Worm (Caenorhabditis elegans) whole organism, L3 larva: Measurements from ENCODE around the gene copb-1.

ENCODE experiments used
- R02D3.7 ChIP-seq: fragments of 150-350 bp; optimal IDR thresholded peaks from 2 replicates; lab custom pipeline; 2014; ENCODE audit warnings: missing biosample characterization, missing genetic modification characterization
- ZK546.5 ChIP-seq: sonication (generic microtip); optimal IDR thresholded peaks from 2 replicates; lab custom pipeline; 2017; ENCODE audit warnings: missing biosample characterization, missing genetic modification characterization
- ama-1 ChIP-seq: fragments of 150-350 bp; optimal IDR thresholded peaks from 2 replicates; lab custom pipeline; 2018
- daf-12 ChIP-seq: fragments of 150-350 bp; optimal IDR thresholded peaks from 2 replicates; lab custom pipeline; 2014; ENCODE audit warnings: missing biosample characterization, missing genetic modification reagents, missing genetic modification characterization
- jun-1 ChIP-seq: fragments of 150-350 bp; optimal IDR thresholded peaks from 2 replicates; lab custom pipeline; 2014; ENCODE audit warnings: missing biosample characterization, missing genetic modification reagents, missing genetic modification characterization
- nhr-11 ChIP-seq: fragments of 150-350 bp; optimal IDR thresholded peaks from 2 replicates; lab custom pipeline; 2014; ENCODE audit warnings: missing biosample characterization, missing genetic modification characterization
- nhr-23 ChIP-seq: fragments of 150-350 bp; optimal IDR thresholded peaks from 2 replicates; lab custom pipeline; 2014; ENCODE audit warnings: missing biosample characterization, missing genetic modification reagents, missing genetic modification characterization
- nhr-77 ChIP-seq: fragments of 150-350 bp; optimal IDR thresholded peaks from 2 replicates; lab custom pipeline; 2014; ENCODE audit warnings: missing biosample characterization, missing genetic modification characterization
- pha-4 ChIP-seq: fragments of 150-350 bp; optimal IDR thresholded peaks from 2 replicates; lab custom pipeline; 2014; ENCODE audit warnings: missing biosample characterization, missing genetic modification reagents, missing genetic modification characterization
- pqm-1 ChIP-seq: fragments of 150-350 bp; optimal IDR thresholded peaks from 2 replicates; lab custom pipeline; 2017; ENCODE audit warnings: missing biosample characterization, missing genetic modification characterization, inconsistent platforms
- snpc-4 ChIP-seq: fragments of 150-350 bp; optimal IDR thresholded peaks from 2 replicates; lab custom pipeline; 2014; ENCODE audit warnings: missing biosample characterization, missing genetic modification characterization
- ztf-11 ChIP-seq: fragments of 150-350 bp; optimal IDR thresholded peaks from 2 replicates; lab custom pipeline; 2014; ENCODE audit warnings: missing biosample characterization, missing genetic modification characterization

- TF ChIP-seq ama-1 (lab: Kevin White, UChicago) (no peak), R02D3.7 (tag; lab: Kevin White, UChicago) (no peak), nhr-77 (tag; lab: Kevin White, UChicago) (no peak), ZK546.5 (tag; lab: Kevin White, UChicago) (no peak), ztf-11 (tag; lab: Kevin White, UChicago) (no peak), daf-12 (tag; lab: Kevin White, UChicago) (no peak), jun-1 (tag; lab: Kevin White, UChicago) (no peak), snpc-4 (tag; lab: Kevin White, UChicago) (no peak), pqm-1 (tag; lab: Kevin White, UChicago) (no peak), pha-4 (tag; lab: Kevin White, UChicago) (no peak), nhr-23 (no peak), nhr-11 (tag; lab: Kevin White, UChicago) (no peak)
Measured at ce11 chrII:3105765-3106164, 27.2 kb downstream of the copb-1 start, which contains the start of gene clec-122.
